Worm (Caenorhabditis elegans): ENCODE results near the gene F48G7.7.

Gene F48G7.7

ce11 chrV:638328-638727, 12.1 kb upstream of the F48G7.7 start, which contains the start of gene srj-37:
TSS of gene srj-37 (plus strand) at chrV:638628.
- no peak for TF ChIP-seq sea-2 (GFP tag; IDR thresholded peaks at IDR 0.05)
- no peak for TF ChIP-seq ztf-25 (GFP tag; IDR thresholded peaks at IDR 0.05)
- TF ChIP-seq hmg-20 (GFP tag; IDR thresholded peaks at IDR 0.05) = no peak
- TF ChIP-seq hlh-26 (GFP tag; conservative IDR thresholded peaks at IDR 0.05) = no peak
- no peak for TF ChIP-seq ceh-27 (GFP tag; optimal IDR thresholded peaks at IDR 0.05)
- TF ChIP-seq T26A5.8 (tag; optimal IDR thresholded peaks at IDR 0.05) = no peak
- TF ChIP-seq pbrm-1 (GFP tag; IDR thresholded peaks at IDR 0.05) = no peak
- TF ChIP-seq ztf-18 (tag; optimal IDR thresholded peaks at IDR 0.05) = no peak
- TF ChIP-seq ceh-91 (GFP tag; IDR thresholded peaks at IDR 0.05) = no peak
- TF ChIP-seq ekl-4 (GFP tag; IDR thresholded peaks at IDR 0.05) = no peak
- TF ChIP-seq lin-26 (GFP tag; IDR thresholded peaks at IDR 0.05) = no peak
- no peak for TF ChIP-seq nhr-120 (GFP tag; IDR thresholded peaks at IDR 0.05)
- TF ChIP-seq attf-5 (GFP tag; optimal IDR thresholded peaks at IDR 0.05) = no peak
- TF ChIP-seq B0019.2 (GFP tag; conservative IDR thresholded peaks at IDR 0.05) = no peak
- TF ChIP-seq let-526 (GFP tag; IDR thresholded peaks at IDR 0.05) = no peak
- no peak for TF ChIP-seq hmg-1.2 (GFP tag; IDR thresholded peaks at IDR 0.05)
- no peak for TF ChIP-seq snpc-3.4 (tag; optimal IDR thresholded peaks at IDR 0.05)
- no peak for TF ChIP-seq ztf-26 (tag; optimal IDR thresholded peaks at IDR 0.05)

ce11 chrV:636281-636680, 10.1 kb upstream of the F48G7.7 start, which contains the start of gene pals-31:
TSS of gene pals-31 (plus strand) at chrV:636581.
- TF ChIP-seq B0035.1 (tag; optimal IDR thresholded peaks at IDR 0.05) (no peak), F57A8.1 (GFP tag; optimal IDR thresholded peaks at IDR 0.05) (no peak), ztf-18 (tag; optimal IDR thresholded peaks at IDR 0.05) (no peak), die-1 (tag; optimal IDR thresholded peaks at IDR 0.05) (no peak), madf-3 (GFP tag; IDR thresholded peaks at IDR 0.05) (no peak), snpc-3.4 (tag; optimal IDR thresholded peaks at IDR 0.05) (no peak), F33H1.4 (GFP tag; IDR thresholded peaks at IDR 0.05) (no peak), ceh-100 (GFP tag; IDR thresholded peaks at IDR 0.05) (no peak), lsy-27 (tag; optimal IDR thresholded peaks at IDR 0.05; ENCODE audit: borderline replicate concordance, insufficient read depth) (no peak), attf-3 (GFP tag; conservative IDR thresholded peaks at IDR 0.05) (no peak), nfyb-1 (GFP tag; IDR thresholded peaks at IDR 0.05) (no peak), xnd-1 (tag; optimal IDR thresholded peaks at IDR 0.05) (no peak), sptf-2 (GFP tag; optimal IDR thresholded peaks at IDR 0.05) (no peak), ceh-40 (GFP tag; IDR thresholded peaks at IDR 0.05) (no peak), ceh-58 (GFP tag; IDR thresholded peaks at IDR 0.05) (no peak), bed-2 (GFP tag; IDR thresholded peaks at IDR 0.05) (no peak), egrh-3 (GFP tag; IDR thresholded peaks at IDR 0.05) (no peak)

- TF ChIP-seq ztf-3 (GFP tag; optimal IDR thresholded peaks at IDR 0.05) (no peak), gei-17 (GFP tag; optimal IDR thresholded peaks at IDR 0.05) (no peak), Y79H2A.3 (GFP tag; conservative IDR thresholded peaks at IDR 0.05) (no peak), ceh-58 (GFP tag; IDR thresholded peaks at IDR 0.05) (no peak), let-607 (tag; optimal IDR thresholded peaks at IDR 0.05) (no peak), nhr-27 (tag; optimal IDR thresholded peaks at IDR 0.05) (no peak), snpc-1.1 (tag; optimal IDR thresholded peaks at IDR 0.05; ENCODE audit: insufficient read depth) (peak; percentile 18), K11D2.4 (GFP tag; IDR thresholded peaks at IDR 0.05) (no peak), T07F8.4 (tag; optimal IDR thresholded peaks at IDR 0.05) (no peak), cebp-1 (GFP tag; IDR thresholded peaks at IDR 0.05) (peak; percentile 36; the same call in 1 of the 2 replicates), cebp-1 (tag; optimal IDR thresholded peaks at IDR 0.05) (peak; percentile 45), ceh-40 (GFP tag; IDR thresholded peaks at IDR 0.05) (no peak), snpc-4 (GFP tag; optimal IDR thresholded peaks at IDR 0.05) (no peak), snpc-4 (tag; optimal IDR thresholded peaks at IDR 0.05) (peak; percentile 66 to 91 (median 82)), attf-5 (GFP tag; optimal IDR thresholded peaks at IDR 0.05) (peak; percentile 71), nhr-80 (tag; optimal IDR thresholded peaks at IDR 0.05) (peak; percentile 88), repo-1 (tag; optimal IDR thresholded peaks at IDR 0.05) (no peak), F33H1.4 (GFP tag; IDR thresholded peaks at IDR 0.05) (no peak), egl-18 (GFP tag; IDR thresholded peaks at IDR 0.05) (no peak)
Observed at ce11 chrV:635630-636029, 9.4 kb upstream of the F48G7.7 start.

Data from whole organism, young adult.